Worm (Caenorhabditis elegans) whole organism, midembryonic: ENCODE data around the gene srx-120.

Source experiments
- T22C8.4 ChIP-seq: fragments of 200-800 bp; sonication (Bioruptor generic); IDR thresholded peaks from 2 replicates; pipeline ENCODE4 v1.3.6; 2022; ENCODE audit warnings: missing genetic modification characterization, missing compliant biosample characterization
- flt-1 ChIP-seq: fragments of 200-800 bp; sonication (Bioruptor generic); IDR thresholded peaks from 2 replicates; pipeline ENCODE4 v1.3.6; 2022; ENCODE audit warnings: missing genetic modification characterization, missing compliant biosample characterization
- klf-2 ChIP-seq: fragments of 200-800 bp; sonication (Bioruptor generic); conservative IDR thresholded peaks from 2 replicates; pipeline ENCODE4 v1.3.6; 2022; ENCODE audit warnings: missing genetic modification reagents, missing genetic modification characterization, missing compliant biosample characterization
- med-1 ChIP-seq: sonication (generic microtip); optimal IDR thresholded peaks from 2 replicates; lab custom pipeline; 2017; ENCODE audit warnings: missing genetic modification characterization, mild to moderate bottlenecking, missing compliant biosample characterization, antibody characterized with exemption, missing genetic modification reagents; ENCODE audit not compliant: insufficient read depth
- ztf-29 ChIP-seq: fragments of 200-800 bp; sonication (Bioruptor generic); IDR thresholded peaks from 2 replicates; pipeline ENCODE4 v1.3.6; 2022; ENCODE audit warnings: missing genetic modification reagents, missing genetic modification characterization, missing compliant biosample characterization

ce11 chrII:12539395-12539794 lies 8.3 kb downstream of the srx-120 start:
- no peak for TF ChIP-seq ztf-29 (GFP tag; lab: Robert Waterston, UW)
- no peak for TF ChIP-seq med-1 (GFP tag; lab: Kevin White, UChicago)
- no peak for TF ChIP-seq T22C8.4 (GFP tag; lab: Robert Waterston, UW)
- TF ChIP-seq flt-1 (GFP tag; lab: Robert Waterston, UW): no peak
- TF ChIP-seq klf-2 (GFP tag; lab: Robert Waterston, UW): no peak
